Worm (Caenorhabditis elegans): ENCODE data around the gene srr-4.

- TF ChIP-seq ztf-11 (tag; optimal IDR thresholded peaks at IDR 0.05) (no peak), lin-13 (tag; optimal IDR thresholded peaks at IDR 0.05) (no peak), ceh-39 (tag; optimal IDR thresholded peaks at IDR 0.05) (no peak), snpc-4 (tag; optimal IDR thresholded peaks at IDR 0.05) (no peak), zip-8 (tag; optimal IDR thresholded peaks at IDR 0.05) (no peak), lsy-2 (tag; optimal IDR thresholded peaks at IDR 0.05) (no peak), nhr-237 (tag; optimal IDR thresholded peaks at IDR 0.05) (no peak)
These were observed at the start of gene srr-4 for ce11 chrV:5018810-5019274.
